Worm (Caenorhabditis elegans) whole organism, L2 larva: ENCODE data around the gene cogc-2.
A peak's percentile ranks its signal among the peaks of the same experiment; 100 is the strongest.

ENCODE experiments used
- aly-2 ChIP-seq: fragments of 150-350 bp; optimal IDR thresholded peaks from 2 replicates; lab custom pipeline; 2014; ENCODE audit warnings: missing biosample characterization, missing genetic modification characterization
- egl-27 ChIP-seq: sonication (generic microtip); optimal IDR thresholded peaks from 3 replicates; lab custom pipeline; 2017; ENCODE audit warnings: missing biosample characterization, missing genetic modification reagents, missing genetic modification characterization
- fos-1 ChIP-seq: fragments of 150-350 bp; optimal IDR thresholded peaks from 2 replicates; lab custom pipeline; 2014; ENCODE audit warnings: missing biosample characterization, missing genetic modification characterization
- lin-39 ChIP-seq: fragments of 150-350 bp; optimal IDR thresholded peaks from 2 replicates; lab custom pipeline; 2014; ENCODE audit warnings: missing biosample characterization, missing genetic modification reagents, missing genetic modification characterization
- nhr-23 ChIP-seq: fragments of 150-350 bp; optimal IDR thresholded peaks from 2 replicates; lab custom pipeline; 2014; ENCODE audit warnings: missing biosample characterization, missing genetic modification reagents, missing genetic modification characterization
- skn-1 ChIP-seq: sonication (generic microtip); optimal IDR thresholded peaks from 2 replicates; lab custom pipeline; 2017; ENCODE audit warnings: missing biosample characterization, missing genetic modification characterization
- ztf-11 ChIP-seq: sonication (generic microtip); optimal IDR thresholded peaks from 2 replicates; lab custom pipeline; 2017; ENCODE audit warnings: missing biosample characterization, missing genetic modification characterization
- ztf-4 ChIP-seq: fragments of 150-350 bp; optimal IDR thresholded peaks from 2 replicates; lab custom pipeline; 2014; ENCODE audit warnings: missing biosample characterization, missing genetic modification characterization

- TF ChIP-seq aly-2 (tag; lab: Kevin White, UChicago) (no peak), fos-1 (tag; lab: Kevin White, UChicago) (peak; percentile 87), ztf-11 (tag; lab: Kevin White, UChicago) (no peak), ztf-4 (tag; lab: Kevin White, UChicago) (peak; percentile 54), lin-39 (tag; lab: Kevin White, UChicago) (no peak), nhr-23 (tag; lab: Kevin White, UChicago) (no peak), skn-1 (no peak), egl-27 (tag; lab: Kevin White, UChicago) (peak; percentile 5)
Observed at ce11 chrIV:7047762-7048178, 8.4 kb upstream of the cogc-2 start.
